Fruit fly (Drosophila melanogaster) whole organism, prepupa: ENCODE data around the gene snRNP-U1-70K.

Experiments used
- CG11762 ChIP-seq: fragments of 200-800 bp; sonication (Bioruptor generic); optimal IDR thresholded peaks from 3 replicates; lab custom pipeline; 2016; ENCODE audit warnings: missing biosample characterization, missing genetic modification characterization; ENCODE audit not compliant: insufficient read depth
- CG6163 ChIP-seq: fragments of 200-800 bp; sonication (Bioruptor generic); IDR thresholded peaks from 3 replicates; pipeline ENCODE4 v1.3.6; 2022; ENCODE audit warnings: missing biosample characterization, missing genetic modification characterization
- Eip93F ChIP-seq: fragments of 200-800 bp; sonication (Bioruptor generic); optimal IDR thresholded peaks from 2 replicates; lab custom pipeline; 2016; ENCODE audit warnings: missing biosample characterization, mild to moderate bottlenecking, missing genetic modification characterization
- Ets21C ChIP-seq: fragments of 200-800 bp; sonication (Bioruptor generic); optimal IDR thresholded peaks from 3 replicates; lab custom pipeline; 2016; ENCODE audit warnings: missing biosample characterization, missing genetic modification characterization
- achi ChIP-seq: fragments of 200-800 bp; sonication (Bioruptor generic); optimal IDR thresholded peaks from 3 replicates; lab custom pipeline; 2016; ENCODE audit warnings: missing biosample characterization, missing genetic modification characterization

DNA sequence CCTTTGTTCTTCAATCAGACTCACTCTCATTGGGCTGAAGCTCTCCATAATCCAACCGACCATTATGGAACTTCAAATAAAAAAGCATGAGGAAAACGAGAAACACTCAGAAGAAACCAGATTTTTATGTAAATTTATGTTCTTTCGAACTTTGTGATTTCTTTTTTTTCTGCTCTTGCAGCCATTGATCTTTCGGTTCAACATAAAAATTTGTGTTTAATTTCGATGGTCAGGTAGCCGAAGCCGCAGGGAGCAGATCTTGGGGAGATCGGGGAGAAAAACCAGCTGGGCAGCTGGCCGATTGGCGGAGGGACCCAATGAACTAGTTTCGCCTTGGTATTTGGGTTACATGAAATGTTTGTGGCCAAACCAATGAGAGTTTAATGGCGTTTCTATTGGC, 32.8 kb upstream of the snRNP-U1-70K start:
- TF ChIP-seq CG6163 (GFP tag; lab: Robert Waterston, UW) (no peak), achi (GFP tag; lab: Kevin White, UChicago) (no peak), CG11762 (no peak), Ets21C (GFP tag; lab: Kevin White, UChicago) (no peak), Eip93F (GFP tag; lab: Kevin White, UChicago) (no peak)
